Fruit fly (Drosophila melanogaster) whole organism, embryonic: ENCODE results near the gene Creld.
A peak's percentile ranks its signal among the peaks of the same experiment; 100 is the strongest.

Experiments
- Atf-2 ChIP-seq: fragments of 200-800 bp; sonication (Bioruptor generic); optimal IDR thresholded peaks from 2 replicates; lab custom pipeline; 2016; ENCODE audit warnings: missing biosample characterization, missing genetic modification characterization
- Atf6 ChIP-seq: fragments of 200-800 bp; sonication (Bioruptor generic); IDR thresholded peaks from 2 replicates; pipeline ENCODE4 v1.3.6; 2022; ENCODE audit warnings: missing biosample characterization, missing genetic modification characterization
- CG10366 ChIP-seq: fragments of 200-800 bp; sonication (Bioruptor generic); IDR thresholded peaks from 2 replicates; pipeline ENCODE4 v1.3.6; 2022; ENCODE audit warnings: missing biosample characterization, missing genetic modification characterization
- CG12769 ChIP-seq: fragments of 200-800 bp; sonication (Bioruptor generic); optimal IDR thresholded peaks from 2 replicates; lab custom pipeline; 2019; ENCODE audit warnings: missing biosample characterization, mild to moderate bottlenecking, missing genetic modification characterization, moderate library complexity
- CG1529 ChIP-seq: fragments of 200-800 bp; sonication (Bioruptor generic); optimal IDR thresholded peaks from 3 replicates; lab custom pipeline; 2018; ENCODE audit warnings: missing biosample characterization, missing genetic modification characterization
- CG15514 ChIP-seq: fragments of 200-800 bp; sonication (Bioruptor generic); optimal IDR thresholded peaks from 3 replicates; lab custom pipeline; 2017; ENCODE audit warnings: missing biosample characterization, missing genetic modification characterization, mild to moderate bottlenecking, moderate library complexity, missing genetic modification reagents
- CG16815 ChIP-seq: fragments of 200-800 bp; sonication (Bioruptor generic); optimal IDR thresholded peaks from 3 replicates; lab custom pipeline; 2017; ENCODE audit warnings: missing biosample characterization, mild to moderate bottlenecking, missing genetic modification characterization
- CG18599 ChIP-seq: fragments of 200-800 bp; sonication (Bioruptor generic); optimal IDR thresholded peaks from 3 replicates; lab custom pipeline; 2017; ENCODE audit warnings: missing biosample characterization, missing genetic modification characterization, mild to moderate bottlenecking, moderate library complexity, missing genetic modification reagents
- CG2678 ChIP-seq: fragments of 200-800 bp; sonication (Bioruptor generic); optimal IDR thresholded peaks from 3 replicates; lab custom pipeline; 2019; ENCODE audit warnings: missing biosample characterization, mild to moderate bottlenecking, missing genetic modification characterization, moderate library complexity
- CG32772 ChIP-seq: fragments of 200-800 bp; sonication (Bioruptor generic); IDR thresholded peaks from 2 replicates; pipeline ENCODE4 v1.3.6; 2022; ENCODE audit warnings: missing biosample characterization, missing genetic modification characterization
- CG3281 ChIP-seq: fragments of 200-800 bp; sonication (Bioruptor generic); optimal IDR thresholded peaks from 3 replicates; lab custom pipeline; 2017; ENCODE audit warnings: missing biosample characterization, mild to moderate bottlenecking, missing genetic modification characterization
- CG3407 ChIP-seq: fragments of 200-800 bp; sonication (Bioruptor generic); optimal IDR thresholded peaks from 2 replicates; lab custom pipeline; 2018; ENCODE audit warnings: missing biosample characterization, mild to moderate bottlenecking, missing genetic modification characterization
- CG4328 ChIP-seq: fragments of 200-800 bp; sonication (Bioruptor generic); optimal IDR thresholded peaks from 3 replicates; lab custom pipeline; 2017; ENCODE audit warnings: missing biosample characterization, missing genetic modification reagents, missing genetic modification characterization
- CG4360 ChIP-seq: fragments of 200-800 bp; sonication (Bioruptor generic); IDR thresholded peaks from 2 replicates; pipeline ENCODE4 v1.3.6; 2022; ENCODE audit warnings: missing biosample characterization, missing genetic modification characterization
- CG6254 ChIP-seq: fragments of 200-800 bp; sonication (Bioruptor generic); optimal IDR thresholded peaks from 3 replicates; lab custom pipeline; 2017; ENCODE audit warnings: mild to moderate bottlenecking, missing biosample characterization, missing genetic modification reagents, missing genetic modification characterization
- CG6272 ChIP-seq: fragments of 200-800 bp; sonication (Bioruptor generic); IDR thresholded peaks from 2 replicates; pipeline ENCODE4 v1.3.6; 2022; ENCODE audit warnings: missing biosample characterization, missing genetic modification characterization
- CG6813 ChIP-seq: fragments of 200-800 bp; sonication (Bioruptor generic); optimal IDR thresholded peaks from 2 replicates; lab custom pipeline; 2017; ENCODE audit warnings: missing biosample characterization, missing genetic modification characterization, mild to moderate bottlenecking, moderate library complexity, missing genetic modification reagents
- CG7987 ChIP-seq: fragments of 200-800 bp; sonication (Bioruptor generic); optimal IDR thresholded peaks from 2 replicates; lab custom pipeline; 2018; ENCODE audit warnings: missing biosample characterization, mild to moderate bottlenecking, missing genetic modification characterization, moderate library complexity
- CG8089 ChIP-seq: fragments of 200-800 bp; sonication (Bioruptor generic); optimal IDR thresholded peaks from 3 replicates; lab custom pipeline; 2016; ENCODE audit warnings: missing biosample characterization, missing genetic modification characterization
- CG8924 ChIP-seq: fragments of 200-800 bp; optimal IDR thresholded peaks from 3 replicates; lab custom pipeline; 2019; ENCODE audit warnings: missing biosample characterization, mild to moderate bottlenecking, missing genetic modification characterization, moderate library complexity
- CG9609 ChIP-seq: fragments of 200-800 bp; sonication (Bioruptor generic); optimal IDR thresholded peaks from 3 replicates; lab custom pipeline; 2016; ENCODE audit warnings: missing biosample characterization, missing genetic modification characterization
- Dad ChIP-seq: fragments of 200-800 bp; sonication (Bioruptor generic); optimal IDR thresholded peaks from 3 replicates; lab custom pipeline; 2016; ENCODE audit warnings: missing biosample characterization, missing genetic modification characterization
- Dp ChIP-seq: fragments of 200-800 bp; sonication (Bioruptor generic); optimal IDR thresholded peaks from 2 replicates; lab custom pipeline; 2018; ENCODE audit warnings: missing biosample characterization, mild to moderate bottlenecking, missing genetic modification characterization, moderate library complexity
- Dref ChIP-seq: fragments of 200-800 bp; sonication (Bioruptor generic); IDR thresholded peaks from 2 replicates; pipeline ENCODE4 v1.3.6; 2022; ENCODE audit warnings: missing biosample characterization, missing genetic modification characterization
- Drgx ChIP-seq: fragments of 200-800 bp; sonication (Bioruptor generic); IDR thresholded peaks from 2 replicates; pipeline ENCODE4 v1.3.6; 2022; ENCODE audit warnings: missing biosample characterization, missing genetic modification characterization
- E2f2 ChIP-seq: fragments of 200-800 bp; sonication (Bioruptor generic); IDR thresholded peaks from 2 replicates; pipeline ENCODE4 v1.3.6; 2022; ENCODE audit warnings: missing biosample characterization, missing genetic modification characterization
- Lhr ChIP-seq: fragments of 200-800 bp; sonication (Bioruptor generic); optimal IDR thresholded peaks from 3 replicates; lab custom pipeline; 2017; ENCODE audit warnings: mild to moderate bottlenecking, missing biosample characterization, missing genetic modification reagents, missing genetic modification characterization
- Meics ChIP-seq: fragments of 200-800 bp; sonication (Bioruptor generic); optimal IDR thresholded peaks from 2 replicates; lab custom pipeline; 2017; ENCODE audit warnings: missing biosample characterization, mild to moderate bottlenecking, missing genetic modification characterization
- Nf-YC ChIP-seq: fragments of 200-800 bp; optimal IDR thresholded peaks from 3 replicates; lab custom pipeline; 2019; ENCODE audit warnings: missing biosample characterization, mild to moderate bottlenecking, missing genetic modification characterization, moderate library complexity
- Oli ChIP-seq: fragments of 200-800 bp; sonication (Bioruptor generic); optimal IDR thresholded peaks from 2 replicates; lab custom pipeline; 2018; ENCODE audit warnings: missing biosample characterization, mild to moderate bottlenecking, missing genetic modification characterization, moderate library complexity
- Vsx1 ChIP-seq: fragments of 200-800 bp; sonication (Bioruptor generic); optimal IDR thresholded peaks from 2 replicates; lab custom pipeline; 2017; ENCODE audit warnings: missing biosample characterization, mild to moderate bottlenecking, missing genetic modification characterization, missing genetic modification reagents
- br ChIP-seq: fragments of >200 bp; optimal IDR thresholded peaks from 2 replicates; lab custom pipeline; 2017
- cg ChIP-seq: fragments of 200-800 bp; sonication (Bioruptor generic); optimal IDR thresholded peaks from 3 replicates; lab custom pipeline; 2019; ENCODE audit warnings: missing biosample characterization, mild to moderate bottlenecking, missing genetic modification characterization, moderate library complexity
- crc ChIP-seq: fragments of 200-800 bp; sonication (Bioruptor generic); optimal IDR thresholded peaks from 2 replicates; lab custom pipeline; 2016; ENCODE audit warnings: missing biosample characterization, missing genetic modification characterization
- crol ChIP-seq: fragments of 200-800 bp; sonication (Bioruptor generic); IDR thresholded peaks from 2 replicates; pipeline ENCODE4 v1.3.6; 2022; ENCODE audit warnings: missing biosample characterization, missing genetic modification characterization
- danr ChIP-seq: fragments of 200-800 bp; sonication (Bioruptor generic); IDR thresholded peaks from 2 replicates; pipeline ENCODE4 v1.3.6; 2022; ENCODE audit warnings: missing biosample characterization, missing genetic modification characterization
- dmrt99B ChIP-seq: fragments of 200-800 bp; sonication (Bioruptor generic); optimal IDR thresholded peaks from 2 replicates; lab custom pipeline; 2018; ENCODE audit warnings: missing biosample characterization, mild to moderate bottlenecking, missing genetic modification characterization, moderate library complexity
- dpn ChIP-seq, 2 experiments: fragments of 200-800 bp; sonication (Bioruptor generic); optimal IDR thresholded peaks; 3 replicates each; lab custom pipeline; 2016; ENCODE audit warnings: missing biosample characterization in 2 of 2, missing genetic modification characterization in 2 of 2
- grau ChIP-seq: fragments of 200-800 bp; optimal IDR thresholded peaks from 3 replicates; lab custom pipeline; 2019; ENCODE audit warnings: missing biosample characterization, mild to moderate bottlenecking, missing genetic modification characterization, moderate library complexity
- grn ChIP-seq: fragments of 200-800 bp; sonication (Bioruptor generic); optimal IDR thresholded peaks from 3 replicates; lab custom pipeline; 2017; ENCODE audit warnings: missing biosample characterization, missing genetic modification characterization
- hkb ChIP-seq, 2 experiments: fragments of 200-800 bp in 1 of 2; fragments of >200 bp in 1 of 2; sonication (Bioruptor generic) in 1 of 2; IDR thresholded peaks in 1 of 2; optimal IDR thresholded peaks in 1 of 2; 2 replicates each; pipeline versions ENCODE4 v1.3.6 to Lab custom; 2017 to 2022; ENCODE audit warnings: missing biosample characterization in 1 of 2, missing genetic modification characterization in 1 of 2
- lov ChIP-seq, 2 experiments: fragments of 200-800 bp in 1 of 2; fragments of >200 bp in 1 of 2; sonication (Bioruptor generic) in 1 of 2; IDR thresholded peaks in 1 of 2; optimal IDR thresholded peaks in 1 of 2; 2 replicates in 1 of 2; 3 replicates in 1 of 2; pipeline versions ENCODE4 v1.3.6 to Lab custom; 2017 to 2022; ENCODE audit warnings: missing biosample characterization in 1 of 2, missing genetic modification characterization in 1 of 2
- nom ChIP-seq: fragments of 200-800 bp; sonication (Bioruptor generic); optimal IDR thresholded peaks from 2 replicates; lab custom pipeline; 2017; ENCODE audit warnings: missing biosample characterization, missing genetic modification characterization, mild to moderate bottlenecking, moderate library complexity, missing genetic modification reagents
- shn ChIP-seq: fragments of 200-800 bp; sonication (Bioruptor generic); optimal IDR thresholded peaks from 3 replicates; lab custom pipeline; 2016; ENCODE audit warnings: missing biosample characterization, missing genetic modification characterization
- slbo ChIP-seq: fragments of 200-800 bp; sonication (Bioruptor generic); IDR thresholded peaks from 2 replicates; pipeline ENCODE4 v1.3.6; 2022; ENCODE audit warnings: missing biosample characterization, missing genetic modification characterization
- trem ChIP-seq: fragments of 200-800 bp; optimal IDR thresholded peaks from 3 replicates; lab custom pipeline; 2019; ENCODE audit warnings: missing biosample characterization, mild to moderate bottlenecking, missing genetic modification characterization, moderate library complexity
- unc-4 ChIP-seq: fragments of 200-800 bp; sonication (Bioruptor generic); IDR thresholded peaks from 2 replicates; pipeline ENCODE4 v1.3.6; 2022; ENCODE audit warnings: missing biosample characterization, missing genetic modification characterization; ENCODE audit not compliant: partially characterized antibody
- usp ChIP-seq: fragments of >200 bp; optimal IDR thresholded peaks from 2 replicates; lab custom pipeline; 2017; ENCODE audit warnings: missing biosample characterization, missing genetic modification characterization

The Creld gene

DNA sequence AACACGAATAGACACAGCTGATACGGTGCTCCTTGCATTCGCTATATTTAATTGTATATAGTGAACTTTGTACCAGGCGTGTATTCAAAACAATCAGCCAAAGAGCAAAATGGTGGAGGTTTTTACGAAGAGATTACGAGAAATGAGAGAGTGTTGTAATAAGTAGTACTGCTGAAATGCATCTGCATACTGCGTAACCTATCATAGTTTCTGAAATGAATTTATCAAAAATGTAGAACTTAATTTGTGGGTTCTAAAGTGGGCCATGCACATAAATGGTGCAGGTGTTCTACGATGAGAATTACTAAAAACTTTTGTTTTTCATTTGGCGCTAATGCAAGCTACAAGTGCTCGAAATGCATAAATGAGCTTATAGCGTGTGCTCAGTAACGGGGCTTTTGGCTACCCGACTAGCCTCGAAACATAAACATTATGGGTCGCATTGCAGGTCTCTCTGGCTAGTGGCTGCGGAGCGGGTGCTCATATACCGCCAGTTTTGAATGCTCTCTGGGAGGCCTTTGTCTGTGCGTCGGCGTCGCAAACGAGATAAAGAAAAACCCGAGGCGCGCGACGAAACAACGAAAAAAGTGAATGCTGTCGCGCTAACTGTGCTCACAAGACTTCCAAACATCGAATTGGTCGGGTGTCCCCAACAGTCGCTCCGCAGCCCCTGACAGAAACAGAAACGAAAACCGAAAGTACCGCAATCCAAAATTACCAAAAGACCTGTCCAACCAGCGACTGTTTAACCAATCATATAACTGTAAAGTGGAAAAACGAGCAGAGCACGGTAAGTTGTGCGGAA is 29.5 kb downstream of the Creld start, which contains the start of gene Gs1 (continued):
- TF ChIP-seq CG1529 (peak; percentile 17), CG4328 (no peak), CG18599 (peak; percentile 71), danr (no peak), grn (GFP tag; lab: Kevin White, UChicago) (no peak), CG3281 (GFP tag; lab: Kevin White, UChicago) (peak; percentile 9), dmrt99B (tag; lab: Kevin White, UChicago) (peak; percentile 33), Dad (GFP tag; lab: Kevin White, UChicago) (no peak), Dref (GFP tag; lab: Robert Waterston, UW) (no peak), slbo (GFP tag; lab: Robert Waterston, UW) (no peak), CG2678 (tag; lab: Kevin White, UChicago) (peak; percentile 40), lov (optimal IDR thresholded peaks at IDR 0.05; lab: Kevin White, UChicago) (no peak), lov (GFP tag; IDR thresholded peaks at IDR 0.05; lab: Robert Waterston, UW) (no peak; the same call in 2 of the 3 replicates), Vsx1 (GFP tag; lab: Kevin White, UChicago) (peak; percentile 52), CG7987 (GFP tag; lab: Kevin White, UChicago) (peak; percentile 29), CG3407 (GFP tag; lab: Kevin White, UChicago) (peak; percentile 16), CG15514 (GFP tag; lab: Kevin White, UChicago) (peak; percentile 44), Atf6 (GFP tag; lab: Robert Waterston, UW) (peak; percentile 64; the same call in 1 of the 2 replicates), CG6254 (peak; percentile 13), CG8924 (tag; lab: Kevin White, UChicago) (no peak), nom (GFP tag; lab: Kevin White, UChicago) (peak; percentile 84), Nf-YC (tag; lab: Kevin White, UChicago) (peak; percentile 85), CG16815 (GFP tag; lab: Kevin White, UChicago) (no peak), CG4360 (no peak), hkb (optimal IDR thresholded peaks at IDR 0.05; lab: Kevin White, UChicago) (no peak), hkb (GFP tag; IDR thresholded peaks at IDR 0.05; lab: Robert Waterston, UW) (peak; percentile 49; the same call in 1 of the 2 replicates), CG32772 (GFP tag; lab: Robert Waterston, UW) (no peak), CG12769 (tag; lab: Kevin White, UChicago) (peak; percentile 77), br (lab: Kevin White, UChicago) (no peak), shn (no peak), dpn (GFP tag; optimal IDR thresholded peaks at IDR 0.05; lab: Kevin White, UChicago) (peak; percentile 7 to 29), crc (GFP tag; lab: Kevin White, UChicago) (no peak), crol (peak; percentile 32; the same call in 1 of the 2 replicates), unc-4 (GFP tag; lab: Robert Waterston, UW) (peak; percentile 52), Atf-2 (GFP tag; lab: Kevin White, UChicago) (no peak), trem (no peak), CG8089 (GFP tag; lab: Kevin White, UChicago) (no peak), CG10366 (no peak), Drgx (GFP tag; lab: Robert Waterston, UW) (peak; percentile 58), Oli (tag; lab: Kevin White, UChicago) (no peak), CG9609 (GFP tag; lab: Kevin White, UChicago) (no peak), Dp (peak; percentile 18), E2f2 (GFP tag; lab: Robert Waterston, UW) (peak; percentile 34; the same call in 1 of the 2 replicates), usp (no peak), Meics (GFP tag; lab: Kevin White, UChicago) (peak; percentile 26), CG6813 (GFP tag; lab: Kevin White, UChicago) (peak; percentile 58), grau (peak; percentile 24), cg (no peak), CG6272 (GFP tag; lab: Robert Waterston, UW) (no peak), Lhr (no peak)
